Worm (Caenorhabditis elegans): Measurements from ENCODE around the gene tbc-11.
A peak's percentile ranks its signal among the peaks of the same experiment; 100 is the strongest.

The tbc-11 gene

DNA sequence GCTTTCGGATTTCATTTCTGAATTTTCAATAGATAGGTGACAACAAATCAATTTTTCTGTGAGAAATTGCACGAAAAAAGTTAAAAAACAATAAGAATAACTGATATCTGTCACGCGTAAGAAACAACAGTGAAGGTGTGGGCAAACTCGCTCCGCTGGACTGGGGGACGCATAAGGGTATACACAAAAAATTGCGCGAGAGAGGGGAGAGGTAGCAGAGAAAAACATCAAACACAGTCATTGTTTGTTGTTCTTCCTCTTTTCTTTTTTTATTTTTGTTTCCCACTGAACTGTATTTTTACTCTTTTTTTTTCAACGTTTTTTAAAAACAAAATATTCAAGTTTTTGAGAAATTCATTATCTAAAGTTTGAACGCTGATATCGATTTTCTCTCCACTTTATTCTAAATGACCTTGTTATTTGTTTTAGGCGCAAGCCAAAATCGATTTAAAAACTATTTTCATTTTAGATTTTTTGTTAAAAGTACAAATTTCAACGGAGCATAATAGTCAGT is at the start of gene tbc-11, which contains the start of gene pifk-1 (continued):
- TF ChIP-seq nhr-76 (tag; optimal IDR thresholded peaks at IDR 0.05) (no peak), zag-1 (tag; optimal IDR thresholded peaks at IDR 0.05) (no peak), nhr-28 (tag; optimal IDR thresholded peaks at IDR 0.05) (peak; percentile 74)

DNA sequence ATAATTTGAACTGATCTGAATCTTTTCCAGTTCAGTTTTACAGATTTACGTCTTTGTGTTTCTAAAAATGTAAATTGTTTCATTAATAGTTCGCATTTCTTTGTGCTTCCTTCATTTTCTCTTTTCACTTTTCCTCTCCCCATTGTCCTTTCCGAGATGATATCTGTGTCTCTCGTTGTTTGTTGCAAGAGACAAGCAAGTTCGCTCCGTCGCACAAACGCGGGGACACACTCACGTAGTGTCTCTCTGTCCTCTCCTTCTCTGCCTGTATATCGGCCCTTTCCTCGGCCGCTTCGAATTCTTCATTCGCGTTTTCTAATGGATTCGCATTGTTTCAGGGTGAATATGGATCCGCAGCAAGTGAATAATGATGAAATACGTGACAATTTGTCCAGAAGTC is 47.8 kb upstream of the tbc-11 start, which contains the start of gene ZC13.1:
ZC13.1 (plus strand) TSS at position 305 of the 400 bp plus-strand sequence.
- no peak for TF ChIP-seq lin-15B (tag; optimal IDR thresholded peaks at IDR 0.05)
- TF ChIP-seq hlh-11 (tag; optimal IDR thresholded peaks at IDR 0.05), result peak; percentile 62
- peak; percentile 89 for TF ChIP-seq lin-38 (GFP tag; IDR thresholded peaks at IDR 0.05)
- no peak for TF ChIP-seq vab-7 (GFP tag; IDR thresholded peaks at IDR 0.05)
- TF ChIP-seq mep-1 (tag; optimal IDR thresholded peaks at IDR 0.05), result peak; percentile 85
- peak in 1 of 2 experiments; percentile 68 for TF ChIP-seq hif-1 (tag; optimal IDR thresholded peaks at IDR 0.05)
- 0 out of 2 replicates have a peak, but pooled peaks have one; percentile 30 for TF ChIP-seq dmd-6 (GFP tag; IDR thresholded peaks at IDR 0.05)
- no peak for TF ChIP-seq nhr-6 (tag; optimal IDR thresholded peaks at IDR 0.05)
- TF ChIP-seq jun-1 (tag; optimal IDR thresholded peaks at IDR 0.05), result no peak
- TF ChIP-seq nhr-77 (tag; optimal IDR thresholded peaks at IDR 0.05), result peak; percentile 81
- peak; percentile 35 for TF ChIP-seq ama-1 (optimal IDR thresholded peaks at IDR 0.05)
- no peak for TF ChIP-seq spr-3 (GFP tag; optimal IDR thresholded peaks at IDR 0.05)
- no peak for TF ChIP-seq dmd-9 (GFP tag; IDR thresholded peaks at IDR 0.05)
- TF ChIP-seq nhr-28 (tag; optimal IDR thresholded peaks at IDR 0.05), result peak; percentile 84
- TF ChIP-seq snpc-1.2 (GFP tag; IDR thresholded peaks at IDR 0.05), result no peak
- TF ChIP-seq sdz-12 (GFP tag; optimal IDR thresholded peaks at IDR 0.05), result no peak
- TF ChIP-seq F49E8.2 (tag; optimal IDR thresholded peaks at IDR 0.05; ENCODE audit: borderline replicate concordance), result no peak
- no peak for TF ChIP-seq daf-16 (GFP tag; optimal IDR thresholded peaks at IDR 0.05)
- peak; percentile 64 for TF ChIP-seq daf-16 (tag; optimal IDR thresholded peaks at IDR 0.05)
- TF ChIP-seq ceh-82 (tag; optimal IDR thresholded peaks at IDR 0.05), result no peak
- peak in 1 of 2 experiments; percentile 45 for TF ChIP-seq mdl-1 (tag; optimal IDR thresholded peaks at IDR 0.05)
- TF ChIP-seq mxl-2 (GFP tag; conservative IDR thresholded peaks at IDR 0.05), result no peak
- no peak for TF ChIP-seq daf-12 (tag; optimal IDR thresholded peaks at IDR 0.05)
- 0 out of 2 replicates have a peak, but pooled peaks have one; percentile 53 for TF ChIP-seq lin-1 (GFP tag; IDR thresholded peaks at IDR 0.05)
- TF ChIP-seq attf-4 (tag; optimal IDR thresholded peaks at IDR 0.05), result no peak
- no peak for TF ChIP-seq nhr-42 (GFP tag; IDR thresholded peaks at IDR 0.05)
- 0 out of 2 replicates have a peak, but pooled peaks have one; percentile 39 for TF ChIP-seq lim-7 (GFP tag; IDR thresholded peaks at IDR 0.05)
- TF ChIP-seq lir-3 (tag; optimal IDR thresholded peaks at IDR 0.05), result no peak
- TF ChIP-seq zip-2 (tag; optimal IDR thresholded peaks at IDR 0.05), result no peak
- peak; percentile 1 for TF ChIP-seq T20F7.1 (GFP tag; optimal IDR thresholded peaks at IDR 0.05)
- TF ChIP-seq pha-4 (GFP tag; IDR thresholded peaks at IDR 0.05), result no peak
- peak; percentile 38 for TF ChIP-seq pha-4 (tag; optimal IDR thresholded peaks at IDR 0.05)
- TF ChIP-seq fkh-10 (GFP tag; optimal IDR thresholded peaks at IDR 0.05), result peak; percentile 66
- no peak for TF ChIP-seq skn-1 (tag; optimal IDR thresholded peaks at IDR 0.05)
- TF ChIP-seq php-3 (GFP tag; IDR thresholded peaks at IDR 0.05), result no peak
- peak; percentile 99 for TF ChIP-seq aha-1 (tag)
- no peak for TF ChIP-seq unc-62 (GFP tag; optimal IDR thresholded peaks at IDR 0.05 in 1 of 2)
- TF ChIP-seq unc-62 (tag; optimal IDR thresholded peaks at IDR 0.05), result no peak
- TF ChIP-seq saeg-2 (GFP tag; IDR thresholded peaks at IDR 0.05), result no peak
- no peak for TF ChIP-seq D1046.2 (GFP tag; IDR thresholded peaks at IDR 0.05)
- TF ChIP-seq mdt-29 (GFP tag; IDR thresholded peaks at IDR 0.05), result no peak
- TF ChIP-seq nhr-11 (tag; optimal IDR thresholded peaks at IDR 0.05), result peak; percentile 26
- no peak for TF ChIP-seq lin-29 (GFP tag; IDR thresholded peaks at IDR 0.05)
- TF ChIP-seq ceh-62 (tag; optimal IDR thresholded peaks at IDR 0.05), result no peak
- peak; percentile 45 for TF ChIP-seq lin-13 (GFP tag; optimal IDR thresholded peaks at IDR 0.05)
- peak; percentile 54 for TF ChIP-seq dpl-1 (GFP tag; optimal IDR thresholded peaks at IDR 0.05)
- TF ChIP-seq egl-27 (tag; optimal IDR thresholded peaks at IDR 0.05), result no peak
- TF ChIP-seq rbr-2 (tag; optimal IDR thresholded peaks at IDR 0.05), result peak; percentile 61
- no peak for TF ChIP-seq unc-39 (tag; optimal IDR thresholded peaks at IDR 0.05)
- no peak for TF ChIP-seq tra-1 (GFP tag; IDR thresholded peaks at IDR 0.05)
